Worm (Caenorhabditis elegans): ENCODE measurements around the gene T12C9.7.

DNA sequence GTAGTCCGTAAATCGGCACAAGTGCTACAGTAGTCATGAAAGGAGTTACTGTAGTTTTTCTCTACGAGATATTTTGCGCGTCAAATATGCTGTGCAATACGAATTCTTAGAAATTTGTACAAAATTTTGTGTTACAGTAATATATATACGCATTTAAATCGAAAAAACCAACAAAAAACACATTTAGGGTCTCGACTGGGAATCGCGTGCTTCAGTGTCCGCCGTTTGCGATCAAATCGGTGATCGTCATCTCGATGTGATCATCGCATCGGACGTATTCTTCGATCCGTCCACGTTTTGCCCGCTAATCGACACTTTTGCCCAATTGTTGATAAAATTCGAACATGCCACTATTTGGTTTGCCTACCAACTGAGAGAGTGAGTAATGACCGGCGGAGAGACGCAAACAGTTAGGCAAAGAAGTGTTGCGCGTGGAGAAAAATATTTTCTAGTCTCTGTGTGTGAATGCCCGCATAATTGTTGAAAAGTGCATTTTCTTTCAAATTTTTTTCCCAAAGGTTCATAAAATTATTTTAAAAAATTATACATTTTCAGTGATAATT lies 8.2 kb upstream of the T12C9.7 start:
- no peak for TF ChIP-seq him-1 (tag; optimal IDR thresholded peaks at IDR 0.05)
- no peak for TF ChIP-seq W03F9.2 (tag; optimal IDR thresholded peaks at IDR 0.05)
